Worm (Caenorhabditis elegans): ENCODE data around the gene msp-65.

msp-65 gene

DNA sequence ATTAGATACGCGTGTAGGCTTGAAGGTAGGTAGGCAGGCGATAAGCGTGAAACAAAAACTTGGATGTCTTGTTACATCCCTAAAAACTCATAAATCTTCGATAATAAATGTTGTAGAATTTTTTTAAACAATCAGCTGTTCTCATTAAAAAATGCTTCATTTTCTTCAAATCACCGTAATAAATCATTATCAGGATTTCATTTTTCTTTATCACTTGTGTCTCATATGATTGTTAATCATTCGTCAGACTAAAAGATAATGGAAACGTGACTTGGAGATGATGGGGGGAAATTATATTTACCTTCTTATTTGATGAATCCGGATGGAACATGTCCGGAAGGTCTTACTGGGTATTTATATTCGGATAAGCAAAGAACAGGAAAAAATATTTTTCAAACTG is 17.2 kb downstream of the msp-65 start:
- TF ChIP-seq somi-1 (GFP tag; optimal IDR thresholded peaks at IDR 0.05) (peak; percentile 4), lin-35 (GFP tag; optimal IDR thresholded peaks at IDR 0.05) (no peak), F57A8.1 (GFP tag; optimal IDR thresholded peaks at IDR 0.05) (no peak)

DNA sequence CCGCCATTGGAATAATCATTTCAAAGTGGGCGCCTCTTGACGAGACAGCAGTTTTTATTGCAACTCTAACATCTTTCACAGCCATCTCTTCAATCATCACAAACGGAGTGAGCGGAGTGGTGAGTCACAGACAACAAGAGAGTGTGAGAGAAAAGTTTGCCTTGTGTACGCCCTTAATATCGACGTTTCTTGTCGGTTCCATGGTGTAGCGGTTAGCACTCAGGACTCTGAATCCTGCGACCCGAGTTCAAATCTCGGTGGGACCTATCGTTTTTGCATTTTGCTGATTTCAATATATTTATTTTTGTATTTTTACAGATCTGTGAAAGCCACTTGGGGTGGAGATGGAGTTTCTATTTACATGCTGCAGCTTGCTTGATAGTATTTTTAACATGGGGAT is 18.2 kb downstream of the msp-65 start:
- TF ChIP-seq nfya-1 (tag; optimal IDR thresholded peaks at IDR 0.05; ENCODE audit: borderline replicate concordance, insufficient read depth) (no peak), egl-44 (GFP tag; IDR thresholded peaks at IDR 0.05) (no peak; the same call in 1 of the 2 replicates), C17E4.6 (GFP tag; IDR thresholded peaks at IDR 0.05) (no peak), ztf-18 (tag; optimal IDR thresholded peaks at IDR 0.05) (peak; percentile 55), ztf-3 (GFP tag; optimal IDR thresholded peaks at IDR 0.05) (no peak), ztf-6 (GFP tag; IDR thresholded peaks at IDR 0.05) (no peak), sptf-2 (GFP tag; optimal IDR thresholded peaks at IDR 0.05) (no peak), egl-18 (GFP tag; IDR thresholded peaks at IDR 0.05) (no peak), Y56A3A.18 (GFP tag; IDR thresholded peaks at IDR 0.05) (0 out of 2 replicates have a peak, but pooled peaks have one; percentile 51), F52B5.7 (tag; optimal IDR thresholded peaks at IDR 0.05) (no peak), snpc-4 (GFP tag; optimal IDR thresholded peaks at IDR 0.05) (peak; percentile 77), snpc-4 (tag; optimal IDR thresholded peaks at IDR 0.05) (peak; percentile 46 to 93 (median 92)), snpc-3.4 (tag; optimal IDR thresholded peaks at IDR 0.05) (peak; percentile 24), efl-1 (GFP tag; optimal IDR thresholded peaks at IDR 0.05) (no peak), attf-3 (GFP tag; conservative IDR thresholded peaks at IDR 0.05) (0 out of 2 replicates have a peak, but pooled peaks have one; percentile 33), snpc-1.3 (tag; optimal IDR thresholded peaks at IDR 0.05; ENCODE audit: insufficient read depth) (peak; percentile 77), unc-62 (GFP tag; optimal IDR thresholded peaks at IDR 0.05) (no peak), dox-1 (GFP tag; IDR thresholded peaks at IDR 0.05) (no peak; the same call in 1 of the 2 replicates), madf-10 (tag; optimal IDR thresholded peaks at IDR 0.05) (peak; percentile 26), somi-1 (GFP tag; optimal IDR thresholded peaks at IDR 0.05) (no peak), attf-5 (GFP tag; optimal IDR thresholded peaks at IDR 0.05) (peak; percentile 27), K12H6.12 (tag; optimal IDR thresholded peaks at IDR 0.05) (no peak), hmg-20 (GFP tag; IDR thresholded peaks at IDR 0.05) (no peak), ztf-22 (GFP tag; optimal IDR thresholded peaks at IDR 0.05) (no peak), F57C9.4 (tag; optimal IDR thresholded peaks at IDR 0.05) (no peak), F23B12.7 (tag; optimal IDR thresholded peaks at IDR 0.05; ENCODE audit: insufficient read depth) (peak; percentile 89), let-526 (GFP tag; IDR thresholded peaks at IDR 0.05) (peak; percentile 81; the same call in 1 of the 2 replicates), nhr-179 (tag; optimal IDR thresholded peaks at IDR 0.05) (no peak), ets-4 (GFP tag; optimal IDR thresholded peaks at IDR 0.05) (no peak), ztf-26 (tag; optimal IDR thresholded peaks at IDR 0.05) (peak; percentile 21), hmg-1.2 (GFP tag; IDR thresholded peaks at IDR 0.05) (peak; percentile 60), ama-1 (optimal IDR thresholded peaks at IDR 0.05) (no peak), ama-1 (GFP tag; optimal IDR thresholded peaks at IDR 0.05) (peak in 1 of 2 experiments; percentile 66), rpc-1 (optimal IDR thresholded peaks at IDR 0.05) (peak; percentile 78), rpc-1 (tag; optimal IDR thresholded peaks at IDR 0.05) (peak; percentile 85), hlh-12 (tag; optimal IDR thresholded peaks at IDR 0.05) (no peak), B0035.1 (tag; optimal IDR thresholded peaks at IDR 0.05) (no peak), pha-4 (tag; optimal IDR thresholded peaks at IDR 0.05) (no peak), hsf-1 (GFP tag; IDR thresholded peaks at IDR 0.05) (no peak), zim-3 (tag; optimal IDR thresholded peaks at IDR 0.05) (no peak), madf-8 (GFP tag; conservative IDR thresholded peaks at IDR 0.05) (no peak), hlh-26 (GFP tag; conservative IDR thresholded peaks at IDR 0.05) (no peak), D2030.7 (GFP tag; IDR thresholded peaks at IDR 0.05) (no peak), F33H1.4 (GFP tag; IDR thresholded peaks at IDR 0.05) (peak; percentile 17), Y67H2A.10 (GFP tag; conservative IDR thresholded peaks at IDR 0.05) (no peak), egrh-3 (GFP tag; IDR thresholded peaks at IDR 0.05) (no peak)
